Fruit fly (Drosophila melanogaster) whole organism, embryonic: ENCODE results near the gene CG7912.

Experiments
- CG10147 ChIP-seq: fragments of 200-800 bp; sonication (Bioruptor generic); optimal IDR thresholded peaks from 2 replicates; lab custom pipeline; 2019; ENCODE audit warnings: missing biosample characterization, mild to moderate bottlenecking, missing genetic modification characterization, moderate library complexity
- CG10462 ChIP-seq: fragments of 200-800 bp; sonication (Bioruptor generic); optimal IDR thresholded peaks from 2 replicates; lab custom pipeline; 2016; ENCODE audit warnings: missing biosample characterization, missing genetic modification characterization
- CG10654 ChIP-seq: fragments of 200-800 bp; sonication (Bioruptor generic); optimal IDR thresholded peaks from 2 replicates; lab custom pipeline; 2016; ENCODE audit warnings: missing biosample characterization, missing genetic modification characterization
- CG13424 ChIP-seq: fragments of 200-800 bp; sonication (Bioruptor generic); optimal IDR thresholded peaks from 2 replicates; lab custom pipeline; 2019; ENCODE audit warnings: missing biosample characterization, mild to moderate bottlenecking, missing genetic modification characterization, moderate library complexity
- CG14710 ChIP-seq: fragments of 200-800 bp; sonication (Bioruptor generic); optimal IDR thresholded peaks from 3 replicates; lab custom pipeline; 2019; ENCODE audit warnings: missing biosample characterization, mild to moderate bottlenecking, missing genetic modification characterization, moderate library complexity
- CG15514 ChIP-seq: fragments of 200-800 bp; sonication (Bioruptor generic); optimal IDR thresholded peaks from 3 replicates; lab custom pipeline; 2017; ENCODE audit warnings: missing biosample characterization, missing genetic modification characterization, mild to moderate bottlenecking, moderate library complexity, missing genetic modification reagents
- CG17802 ChIP-seq: fragments of 200-800 bp; sonication (Bioruptor generic); optimal IDR thresholded peaks from 2 replicates; lab custom pipeline; 2018; ENCODE audit warnings: missing biosample characterization, mild to moderate bottlenecking, missing genetic modification characterization, moderate library complexity
- CG2199 ChIP-seq: fragments of 200-800 bp; sonication (Bioruptor generic); IDR thresholded peaks from 3 replicates; pipeline ENCODE4 v1.3.6; 2022; ENCODE audit warnings: missing biosample characterization, missing genetic modification characterization
- CG31224 ChIP-seq: fragments of 200-800 bp; sonication (Bioruptor generic); IDR thresholded peaks from 2 replicates; pipeline ENCODE4 v1.3.6; 2022; ENCODE audit warnings: missing biosample characterization, missing genetic modification characterization
- CG33557 ChIP-seq: fragments of 200-800 bp; sonication (Bioruptor generic); optimal IDR thresholded peaks from 2 replicates; lab custom pipeline; 2019; ENCODE audit warnings: missing biosample characterization, mild to moderate bottlenecking, missing genetic modification characterization, moderate library complexity
- CG3407 ChIP-seq: fragments of 200-800 bp; sonication (Bioruptor generic); optimal IDR thresholded peaks from 2 replicates; lab custom pipeline; 2018; ENCODE audit warnings: missing biosample characterization, mild to moderate bottlenecking, missing genetic modification characterization
- CG3726 ChIP-seq: fragments of 200-800 bp; sonication (Bioruptor generic); IDR thresholded peaks from 3 replicates; pipeline ENCODE4, ENCODE4 v1.3.6; 2022; ENCODE audit warnings: missing biosample characterization, missing genetic modification characterization
- CG3995 ChIP-seq: fragments of 200-800 bp; sonication (Bioruptor generic); optimal IDR thresholded peaks from 3 replicates; lab custom pipeline; 2016; ENCODE audit warnings: missing biosample characterization, missing genetic modification characterization
- CG6272 ChIP-seq: fragments of 200-800 bp; sonication (Bioruptor generic); IDR thresholded peaks from 2 replicates; pipeline ENCODE4 v1.3.6; 2022; ENCODE audit warnings: missing biosample characterization, missing genetic modification characterization
- CG6813 ChIP-seq: fragments of 200-800 bp; sonication (Bioruptor generic); optimal IDR thresholded peaks from 2 replicates; lab custom pipeline; 2017; ENCODE audit warnings: missing biosample characterization, missing genetic modification characterization, mild to moderate bottlenecking, moderate library complexity, missing genetic modification reagents
- CG7372 ChIP-seq: fragments of 200-800 bp; sonication (Bioruptor generic); IDR thresholded peaks from 2 replicates; pipeline ENCODE4 v1.3.6; 2022; ENCODE audit warnings: missing biosample characterization, missing genetic modification characterization
- CoRest ChIP-seq: fragments of 200-800 bp; sonication (Bioruptor generic); optimal IDR thresholded peaks from 3 replicates; lab custom pipeline; 2018; ENCODE audit warnings: missing biosample characterization, mild to moderate bottlenecking, missing genetic modification characterization, moderate library complexity
- Dad ChIP-seq: fragments of 200-800 bp; sonication (Bioruptor generic); optimal IDR thresholded peaks from 3 replicates; lab custom pipeline; 2016; ENCODE audit warnings: missing biosample characterization, missing genetic modification characterization
- Dek ChIP-seq: fragments of 200-800 bp; sonication (Bioruptor generic); optimal IDR thresholded peaks from 3 replicates; lab custom pipeline; 2019; ENCODE audit warnings: missing biosample characterization, mild to moderate bottlenecking, missing genetic modification characterization, moderate library complexity
- Doc2 ChIP-seq: fragments of 200-800 bp; sonication (Bioruptor generic); IDR thresholded peaks from 2 replicates; pipeline ENCODE4 v1.3.6; 2022; ENCODE audit warnings: missing biosample characterization, missing genetic modification characterization
- Drgx ChIP-seq: fragments of 200-800 bp; sonication (Bioruptor generic); IDR thresholded peaks from 2 replicates; pipeline ENCODE4 v1.3.6; 2022; ENCODE audit warnings: missing biosample characterization, missing genetic modification characterization
- H15 ChIP-seq: fragments of 200-800 bp; sonication (Bioruptor generic); IDR thresholded peaks from 3 replicates; pipeline ENCODE4 v1.3.6; 2022; ENCODE audit warnings: missing biosample characterization, missing genetic modification characterization
- HLH3B ChIP-seq: fragments of 200-800 bp; sonication (Bioruptor generic); IDR thresholded peaks from 2 replicates; pipeline ENCODE4 v1.3.6; 2022; ENCODE audit warnings: missing biosample characterization, missing genetic modification characterization
- HLH4C ChIP-seq: fragments of 200-800 bp; sonication (Bioruptor generic); IDR thresholded peaks from 3 replicates; pipeline ENCODE4 v1.3.6; 2022; ENCODE audit warnings: missing biosample characterization, missing genetic modification characterization; ENCODE audit not compliant: partially characterized antibody
- Jarid2 ChIP-seq: fragments of 200-800 bp; sonication (Bioruptor generic); optimal IDR thresholded peaks from 3 replicates; lab custom pipeline; 2017; ENCODE audit warnings: mild to moderate bottlenecking, missing biosample characterization, missing genetic modification reagents, missing genetic modification characterization
- MESR4 ChIP-seq: fragments of 200-800 bp; sonication (Bioruptor generic); optimal IDR thresholded peaks from 2 replicates; lab custom pipeline; 2018; ENCODE audit warnings: missing biosample characterization, mild to moderate bottlenecking, missing genetic modification characterization, moderate library complexity
- Nf-YB ChIP-seq: fragments of 200-800 bp; sonication (Bioruptor generic); optimal IDR thresholded peaks from 3 replicates; lab custom pipeline; 2019; ENCODE audit warnings: missing biosample characterization, mild to moderate bottlenecking, missing genetic modification characterization, moderate library complexity
- Sry-β ChIP-seq: fragments of 200-800 bp; sonication (Bioruptor generic); optimal IDR thresholded peaks from 2 replicates; lab custom pipeline; 2018; ENCODE audit warnings: missing biosample characterization, mild to moderate bottlenecking, missing genetic modification characterization, moderate library complexity
- TFAM ChIP-seq: fragments of 200-800 bp; sonication (Bioruptor generic); optimal IDR thresholded peaks from 2 replicates; lab custom pipeline; 2017; ENCODE audit warnings: missing biosample characterization, missing genetic modification characterization, inconsistent platforms
- YL-1 ChIP-seq: fragments of 200-800 bp; sonication (Bioruptor generic); optimal IDR thresholded peaks from 3 replicates; lab custom pipeline; 2017; ENCODE audit warnings: missing biosample characterization, mild to moderate bottlenecking, missing genetic modification characterization
- aop ChIP-seq: fragments of 200-800 bp; sonication (Bioruptor generic); IDR thresholded peaks from 2 replicates; pipeline ENCODE4 v1.3.6; 2022; ENCODE audit warnings: missing biosample characterization, missing genetic modification characterization
- bowl ChIP-seq: fragments of 200-800 bp; sonication (Bioruptor generic); IDR thresholded peaks from 2 replicates; pipeline ENCODE4 v1.3.6; 2022; ENCODE audit warnings: missing biosample characterization, missing genetic modification characterization
- cad ChIP-seq: fragments of >200 bp; optimal IDR thresholded peaks from 2 replicates; lab custom pipeline; 2017; ENCODE audit warnings: missing biosample characterization, missing genetic modification characterization
- cato ChIP-seq: fragments of 200-800 bp; sonication (Bioruptor generic); optimal IDR thresholded peaks from 2 replicates; lab custom pipeline; 2016; ENCODE audit warnings: missing biosample characterization, missing genetic modification characterization, borderline replicate concordance
- chif ChIP-seq, 2 experiments: fragments of 200-800 bp; sonication (Bioruptor generic); optimal IDR thresholded peaks; 3 replicates each; lab custom pipeline; 2016; ENCODE audit warnings: missing biosample characterization in 2 of 2, missing genetic modification characterization in 2 of 2
- ci ChIP-seq: fragments of 200-800 bp; sonication (Bioruptor generic); IDR thresholded peaks from 3 replicates; pipeline ENCODE4 v1.3.6; 2022; ENCODE audit warnings: missing biosample characterization, missing genetic modification characterization
- dpn ChIP-seq, 2 experiments: fragments of 200-800 bp; sonication (Bioruptor generic); optimal IDR thresholded peaks; 3 replicates each; lab custom pipeline; 2016; ENCODE audit warnings: missing biosample characterization in 2 of 2, missing genetic modification characterization in 2 of 2
- ewg ChIP-seq: fragments of 200-800 bp; sonication (Bioruptor generic); optimal IDR thresholded peaks from 3 replicates; lab custom pipeline; 2017; ENCODE audit warnings: mild to moderate bottlenecking, missing biosample characterization, missing genetic modification reagents, missing genetic modification characterization
- gro ChIP-seq: fragments of 200-800 bp; sonication (Bioruptor generic); optimal IDR thresholded peaks from 2 replicates; lab custom pipeline; 2016; ENCODE audit warnings: missing biosample characterization, missing genetic modification characterization
- hbn ChIP-seq: fragments of 200-800 bp; sonication (Bioruptor generic); IDR thresholded peaks from 2 replicates; pipeline ENCODE4 v1.3.6; 2022; ENCODE audit warnings: missing biosample characterization, missing genetic modification characterization; ENCODE audit not compliant: partially characterized antibody
- kay ChIP-seq: fragments of 200-800 bp; sonication (Bioruptor generic); optimal IDR thresholded peaks from 2 replicates; lab custom pipeline; 2016; ENCODE audit warnings: missing biosample characterization, missing genetic modification characterization
- lilli ChIP-seq: fragments of 200-800 bp; sonication (Bioruptor generic); optimal IDR thresholded peaks from 3 replicates; lab custom pipeline; 2016; ENCODE audit warnings: missing biosample characterization, missing genetic modification characterization
- mld ChIP-seq: fragments of 200-800 bp; sonication (Bioruptor generic); IDR thresholded peaks from 3 replicates; pipeline ENCODE4 v1.3.6; 2022; ENCODE audit warnings: missing biosample characterization, missing genetic modification characterization; ENCODE audit not compliant: partially characterized antibody
- pnt ChIP-seq: fragments of 200-800 bp; sonication (Bioruptor generic); optimal IDR thresholded peaks from 3 replicates; lab custom pipeline; 2016; ENCODE audit warnings: missing biosample characterization, missing genetic modification characterization
- ranshi ChIP-seq: fragments of 200-800 bp; sonication (Bioruptor generic); IDR thresholded peaks from 2 replicates; pipeline ENCODE4 v1.3.6; 2022; ENCODE audit warnings: missing biosample characterization, missing genetic modification characterization
- row ChIP-seq: fragments of 200-800 bp; sonication (Bioruptor generic); IDR thresholded peaks from 3 replicates; pipeline ENCODE4 v1.3.6; 2022; ENCODE audit warnings: missing biosample characterization, missing genetic modification characterization
- scrt ChIP-seq: fragments of 200-800 bp; sonication (Bioruptor generic); optimal IDR thresholded peaks from 2 replicates; lab custom pipeline; 2018; ENCODE audit warnings: missing biosample characterization, mild to moderate bottlenecking, missing genetic modification characterization, moderate library complexity
- ssp ChIP-seq: fragments of 200-800 bp; sonication (Bioruptor generic); IDR thresholded peaks from 2 replicates; pipeline ENCODE4 v1.3.6; 2022; ENCODE audit warnings: missing biosample characterization, missing genetic modification characterization
- tap ChIP-seq: fragments of 200-800 bp; optimal IDR thresholded peaks from 3 replicates; lab custom pipeline; 2019; ENCODE audit warnings: missing biosample characterization, mild to moderate bottlenecking, missing genetic modification characterization, moderate library complexity
- ttk ChIP-seq: fragments of 200-800 bp; sonication (Bioruptor generic); IDR thresholded peaks from 2 replicates; pipeline ENCODE4 v2.1.2; 2022; ENCODE audit warnings: missing biosample characterization, missing genetic modification characterization
- tx ChIP-seq: fragments of 200-800 bp; sonication (Bioruptor generic); optimal IDR thresholded peaks from 2 replicates; lab custom pipeline; 2016; ENCODE audit warnings: missing biosample characterization, missing genetic modification characterization
- zfh2 ChIP-seq: fragments of 200-800 bp; sonication (Bioruptor generic); optimal IDR thresholded peaks from 2 replicates; lab custom pipeline; 2016; ENCODE audit warnings: missing biosample characterization, missing genetic modification characterization

The CG7912 gene

dm6 chr3R:30021009-30021408 lies 12.0 kb upstream of the CG7912 start (continued):
- TF ChIP-seq cato (GFP tag; lab: Kevin White, UChicago) (no peak), CG3995 (no peak), scrt (GFP tag; lab: Kevin White, UChicago) (no peak), Drgx (peak; percentile 65), tx (GFP tag; lab: Kevin White, UChicago) (no peak), dpn (GFP tag; optimal IDR thresholded peaks at IDR 0.05; lab: Kevin White, UChicago) (no peak), CG33557 (GFP tag; lab: Kevin White, UChicago) (no peak), CoRest (peak; percentile 6), H15 (no peak), row (GFP tag; lab: Robert Waterston, UW) (peak; percentile 58), CG3726 (GFP tag; lab: Robert Waterston, UW) (no peak), Sry-β (GFP tag; lab: Kevin White, UChicago) (no peak), Jarid2 (GFP tag; lab: Kevin White, UChicago) (no peak), CG6813 (GFP tag; lab: Kevin White, UChicago) (no peak), mld (GFP tag; lab: Robert Waterston, UW) (no peak), CG13424 (tag; lab: Kevin White, UChicago) (peak; percentile 16), lilli (GFP tag; lab: Kevin White, UChicago) (no peak), CG14710 (peak; percentile 2), hbn (no peak), MESR4 (GFP tag; lab: Kevin White, UChicago) (no peak), CG10147 (GFP tag; lab: Kevin White, UChicago) (no peak), CG6272 (GFP tag; lab: Robert Waterston, UW) (no peak), Nf-YB (GFP tag; lab: Kevin White, UChicago) (no peak), kay (no peak), Doc2 (GFP tag; lab: Robert Waterston, UW) (no peak), CG15514 (GFP tag; lab: Kevin White, UChicago) (no peak), CG10462 (GFP tag; lab: Kevin White, UChicago) (no peak), tap (tag; lab: Kevin White, UChicago) (no peak), cad (no peak), pnt (GFP tag; lab: Kevin White, UChicago) (no peak), ranshi (GFP tag; lab: Robert Waterston, UW) (peak; percentile 9; the same call in 1 of the 2 replicates), CG2199 (GFP tag; lab: Robert Waterston, UW) (no peak), TFAM (GFP tag; lab: Kevin White, UChicago) (no peak), chif (GFP tag; optimal IDR thresholded peaks at IDR 0.05; lab: Kevin White, UChicago) (no peak), CG10654 (GFP tag; lab: Kevin White, UChicago) (no peak), ewg (GFP tag; lab: Kevin White, UChicago) (no peak), Dad (no peak), zfh2 (GFP tag; lab: Kevin White, UChicago) (no peak), CG31224 (no peak), bowl (no peak), ttk (GFP tag; lab: Robert Waterston, UW) (no peak), ci (no peak), aop (GFP tag; lab: Robert Waterston, UW) (no peak), CG7372 (GFP tag; lab: Robert Waterston, UW) (no peak), HLH4C (GFP tag; lab: Robert Waterston, UW) (no peak), HLH3B (GFP tag; lab: Robert Waterston, UW) (0 out of 2 replicates have a peak, but pooled peaks have one; percentile 8), CG17802 (tag; lab: Kevin White, UChicago) (no peak), CG3407 (GFP tag; lab: Kevin White, UChicago) (no peak), YL-1 (GFP tag; lab: Kevin White, UChicago) (no peak), ssp (no peak), gro (GFP tag; lab: Kevin White, UChicago) (no peak), Dek (tag; lab: Kevin White, UChicago) (peak; percentile 8)
